Worm (Caenorhabditis elegans): ENCODE results near the gene str-47.

str-47 gene

DNA sequence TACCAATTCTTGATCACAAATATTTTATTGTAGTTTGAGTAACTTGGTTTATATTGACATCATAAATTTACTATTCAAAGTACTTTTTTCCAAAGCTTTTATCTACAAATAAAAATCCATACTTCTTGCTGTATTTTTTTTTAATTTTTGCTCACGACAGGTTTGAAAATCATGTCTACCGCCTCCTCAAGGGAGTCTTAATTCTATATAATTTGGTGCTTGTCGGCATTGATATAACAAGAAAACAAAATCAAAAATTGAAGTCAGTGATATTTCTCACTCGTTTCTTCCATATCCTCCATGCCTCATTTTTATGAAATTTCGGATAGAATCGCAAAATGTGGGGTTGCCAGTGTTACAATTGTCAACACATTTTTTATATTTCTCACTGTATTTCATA lies at the start of gene str-47:
Gene str-47 (plus strand): TSS at position 301 of the 400 bp plus-strand sequence.
- TF ChIP-seq ceh-88 (GFP tag; IDR thresholded peaks at IDR 0.05) (no peak), nhr-90 (tag; optimal IDR thresholded peaks at IDR 0.05; ENCODE audit: poor library complexity) (no peak), tlp-1 (tag; optimal IDR thresholded peaks at IDR 0.05) (no peak), efl-1 (optimal IDR thresholded peaks at IDR 0.05) (no peak), efl-1 (GFP tag; optimal IDR thresholded peaks at IDR 0.05 in 1 of 2) (no peak), fkh-8 (tag; optimal IDR thresholded peaks at IDR 0.05) (no peak), rnt-1 (tag; optimal IDR thresholded peaks at IDR 0.05) (no peak), hpl-2 (GFP tag; optimal IDR thresholded peaks at IDR 0.05) (no peak), tbx-2 (tag; optimal IDR thresholded peaks at IDR 0.05) (no peak), nhr-71 (tag; optimal IDR thresholded peaks at IDR 0.05) (no peak), nhr-76 (tag; optimal IDR thresholded peaks at IDR 0.05) (no peak), lin-15B (tag; optimal IDR thresholded peaks at IDR 0.05) (no peak), nhr-85 (tag) (no peak), sox-4 (tag; optimal IDR thresholded peaks at IDR 0.05) (no peak), snu-23 (GFP tag; optimal IDR thresholded peaks at IDR 0.05) (no peak)

DNA sequence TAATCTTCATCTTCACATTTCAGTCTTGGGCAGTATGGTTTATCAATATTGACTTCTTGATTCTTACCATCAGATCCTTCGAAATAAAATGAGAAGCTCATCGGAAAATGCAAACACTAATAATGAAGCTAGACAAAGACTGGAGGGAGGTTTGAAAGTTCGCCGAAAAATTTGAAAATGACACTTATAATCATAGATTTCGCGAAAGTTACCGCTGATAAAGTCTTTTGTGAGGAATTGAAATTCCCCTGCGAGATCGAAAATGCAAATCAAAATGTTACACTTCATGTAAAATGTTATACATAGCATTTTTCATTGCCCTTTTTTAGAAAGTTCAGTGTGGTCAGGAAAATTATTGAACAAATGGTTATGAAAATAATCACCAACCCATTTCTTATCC lies 47.3 kb upstream of the str-47 start, which contains the start of gene C50E3.7:
Gene C50E3.7 (minus strand): TSS at position 101 of the 400 bp plus-strand sequence.
- TF ChIP-seq ces-1 (GFP tag; optimal IDR thresholded peaks at IDR 0.05) (no peak), irx-1 (tag; optimal IDR thresholded peaks at IDR 0.05) (no peak), C04F5.9 (tag; optimal IDR thresholded peaks at IDR 0.05) (no peak), nhr-12 (tag; optimal IDR thresholded peaks at IDR 0.05) (no peak), hpl-2 (GFP tag; optimal IDR thresholded peaks at IDR 0.05) (no peak), pag-3 (tag; optimal IDR thresholded peaks at IDR 0.05; ENCODE audit: borderline replicate concordance, insufficient read depth) (no peak), fkh-10 (GFP tag; optimal IDR thresholded peaks at IDR 0.05) (no peak), nhr-47 (tag; optimal IDR thresholded peaks at IDR 0.05) (no peak), ama-1 (optimal IDR thresholded peaks at IDR 0.05) (no peak), blmp-1 (tag; optimal IDR thresholded peaks at IDR 0.05) (no peak), skn-1 (tag; optimal IDR thresholded peaks at IDR 0.05) (no peak), mab-9 (GFP tag; IDR thresholded peaks at IDR 0.05) (no peak), fkh-8 (tag; optimal IDR thresholded peaks at IDR 0.05) (no peak), nhr-237 (tag; optimal IDR thresholded peaks at IDR 0.05) (no peak), lsy-2 (tag; optimal IDR thresholded peaks at IDR 0.05) (no peak), lin-13 (GFP tag; optimal IDR thresholded peaks at IDR 0.05) (no peak), efl-1 (optimal IDR thresholded peaks at IDR 0.05) (no peak), efl-1 (GFP tag; optimal IDR thresholded peaks at IDR 0.05 in 1 of 2) (no peak), isw-1 (GFP tag; IDR thresholded peaks at IDR 0.05) (no peak)

DNA sequence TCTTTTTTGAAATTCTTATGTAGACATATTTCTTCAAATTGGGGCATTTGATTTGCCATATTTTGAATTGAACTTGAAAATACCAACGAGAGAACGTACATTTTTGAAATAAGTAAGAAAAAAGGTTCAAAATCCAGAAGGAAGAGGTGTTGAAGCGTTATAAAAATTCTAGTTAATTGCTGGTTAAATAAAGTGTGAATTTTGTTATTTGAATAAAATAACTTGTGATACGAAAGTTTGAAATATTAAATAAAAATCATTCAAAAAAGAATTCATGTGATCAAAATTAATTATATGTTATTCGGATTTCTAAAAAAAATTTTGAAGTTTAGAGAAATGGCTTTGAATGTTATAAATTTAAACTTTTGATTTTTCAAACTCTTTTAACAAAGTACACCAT lies 45.4 kb upstream of the str-47 start, which contains the start of gene C50E3.9:
Gene C50E3.9 (minus strand): TSS at position 101 of the 400 bp plus-strand sequence.
- TF ChIP-seq ztf-11 (tag; optimal IDR thresholded peaks at IDR 0.05) = no peak
- TF ChIP-seq nhr-12 (tag; optimal IDR thresholded peaks at IDR 0.05) = no peak
- TF ChIP-seq hlh-17 (GFP tag; optimal IDR thresholded peaks at IDR 0.05; ENCODE audit: borderline replicate concordance) = no peak
- no peak for TF ChIP-seq vab-15 (tag; optimal IDR thresholded peaks at IDR 0.05)
- TF ChIP-seq lin-13 (GFP tag; optimal IDR thresholded peaks at IDR 0.05) = no peak
- no peak for TF ChIP-seq nhr-47 (tag; optimal IDR thresholded peaks at IDR 0.05)
- TF ChIP-seq swsn-7 (tag; optimal IDR thresholded peaks at IDR 0.05) = no peak
- TF ChIP-seq mdl-1 (tag; optimal IDR thresholded peaks at IDR 0.05) = no peak
- no peak for TF ChIP-seq nhr-84 (tag; optimal IDR thresholded peaks at IDR 0.05)
- TF ChIP-seq aly-2 (tag; optimal IDR thresholded peaks at IDR 0.05) = no peak
- TF ChIP-seq fkh-10 (GFP tag; optimal IDR thresholded peaks at IDR 0.05) = no peak
- TF ChIP-seq xbp-1 (tag; optimal IDR thresholded peaks at IDR 0.05) = no peak
- TF ChIP-seq unc-62 (GFP tag; optimal IDR thresholded peaks at IDR 0.05) = no peak
- TF ChIP-seq lin-14 (GFP tag; optimal IDR thresholded peaks at IDR 0.05) = no peak
- no peak for TF ChIP-seq hpl-2 (GFP tag; optimal IDR thresholded peaks at IDR 0.05)
- TF ChIP-seq nhr-77 (tag; optimal IDR thresholded peaks at IDR 0.05) = no peak
- no peak for TF ChIP-seq hlh-4 (tag; optimal IDR thresholded peaks at IDR 0.05)

Measured in whole organism, L1 larva.